Fruit fly (Drosophila melanogaster): ENCODE results near the gene CG13053.

CG13053 gene

dm6 chr3L:16283821-16284220, 24.3 kb upstream of the CG13053 start, which contains the start of gene CG13048:
Gene CG13048 (minus strand): TSS chr3L:16283921.
- TF ChIP-seq Pif1A (GFP tag; optimal IDR thresholded peaks at IDR 0.05) (no peak), CG9948 (tag; optimal IDR thresholded peaks at IDR 0.05) (no peak), CG32121 (GFP tag; IDR thresholded peaks at IDR 0.05) (no peak), CG8159 (tag; optimal IDR thresholded peaks at IDR 0.05) (no peak), Ets98B (GFP tag; IDR thresholded peaks at IDR 0.05) (no peak), CG10348 (GFP tag; IDR thresholded peaks at IDR 0.05) (0 out of 2 replicates have a peak, but pooled peaks have one; percentile 16)

dm6 chr3L:16281880-16282556, 22.5 kb upstream of the CG13053 start, which contains the start of gene CG13049:
Gene CG13049 (minus strand): TSS chr3L:16281930.
- TF ChIP-seq Pif1B (GFP tag; optimal IDR thresholded peaks at IDR 0.05): no peak
- no peak for TF ChIP-seq CG17806 (tag; optimal IDR thresholded peaks at IDR 0.05)
- TF ChIP-seq Pif1A (GFP tag; optimal IDR thresholded peaks at IDR 0.05): no peak
- TF ChIP-seq EcR (GFP tag; optimal IDR thresholded peaks at IDR 0.05): no peak
- no peak for TF ChIP-seq fd96Ca (GFP tag; IDR thresholded peaks at IDR 0.05)
- TF ChIP-seq CG14655 (GFP tag; optimal IDR thresholded peaks at IDR 0.05): no peak
- no peak for TF ChIP-seq CG8301 (tag; optimal IDR thresholded peaks at IDR 0.05)
- no peak for TF ChIP-seq CG15710 (tag; optimal IDR thresholded peaks at IDR 0.05)
- no peak for TF ChIP-seq CG34367 (tag; optimal IDR thresholded peaks at IDR 0.05)
- no peak for TF ChIP-seq CG9948 (tag; optimal IDR thresholded peaks at IDR 0.05)
- no peak for TF ChIP-seq Ets98B (GFP tag; IDR thresholded peaks at IDR 0.05)
- no peak for TF ChIP-seq Snoo (tag; optimal IDR thresholded peaks at IDR 0.05)

- TF ChIP-seq Snoo (tag; optimal IDR thresholded peaks at IDR 0.05) (no peak), EcR (GFP tag; optimal IDR thresholded peaks at IDR 0.05) (peak; percentile 96), CG8159 (tag; optimal IDR thresholded peaks at IDR 0.05) (no peak)
Observed at dm6 chr3L:16279987-16280454, 20.5 kb upstream of the CG13053 start, which contains the start of gene CG13064. Gene CG13064 (plus strand): TSS chr3L:16280404.

dm6 chr3L:16279171-16279570, 19.6 kb upstream of the CG13053 start, which contains the start of gene CG13050:
Gene CG13050 (minus strand): TSS chr3L:16279271.
- no peak for TF ChIP-seq Ets98B (GFP tag; IDR thresholded peaks at IDR 0.05)
- TF ChIP-seq CG15710 (tag; optimal IDR thresholded peaks at IDR 0.05): no peak
- TF ChIP-seq D1 (tag; optimal IDR thresholded peaks at IDR 0.05): no peak
- no peak for TF ChIP-seq CG9948 (tag; optimal IDR thresholded peaks at IDR 0.05)
- TF ChIP-seq rn (GFP tag; IDR thresholded peaks at IDR 0.05): no peak
- TF ChIP-seq Snoo (tag; optimal IDR thresholded peaks at IDR 0.05): no peak
- no peak for TF ChIP-seq CG17806 (tag; optimal IDR thresholded peaks at IDR 0.05)
- TF ChIP-seq fd96Ca (GFP tag; IDR thresholded peaks at IDR 0.05): no peak
- TF ChIP-seq EcR (GFP tag; optimal IDR thresholded peaks at IDR 0.05): no peak

dm6 chr3L:16277135-16277534, 17.6 kb upstream of the CG13053 start, which contains the start of gene CG13065:
Gene CG13065 (plus strand): TSS chr3L:16277435.
- no peak for TF ChIP-seq CG10348 (GFP tag; IDR thresholded peaks at IDR 0.05)
- no peak for TF ChIP-seq CG34367 (tag; optimal IDR thresholded peaks at IDR 0.05)

dm6 chr3L:16275391-16276017, 16.0 kb upstream of the CG13053 start:
- TF ChIP-seq CG17806 (tag; optimal IDR thresholded peaks at IDR 0.05) (peak; percentile 39), Pif1A (GFP tag; optimal IDR thresholded peaks at IDR 0.05) (no peak), Pif1B (GFP tag; optimal IDR thresholded peaks at IDR 0.05) (no peak), rn (GFP tag; IDR thresholded peaks at IDR 0.05) (no peak), EcR (GFP tag; optimal IDR thresholded peaks at IDR 0.05) (peak; percentile 75), Snoo (tag; optimal IDR thresholded peaks at IDR 0.05) (no peak), CG15710 (tag; optimal IDR thresholded peaks at IDR 0.05) (peak; percentile 41), CG8159 (tag; optimal IDR thresholded peaks at IDR 0.05) (peak; percentile 63), fd96Ca (GFP tag; IDR thresholded peaks at IDR 0.05) (no peak), CG14655 (GFP tag; optimal IDR thresholded peaks at IDR 0.05) (peak; percentile 41), gl (tag; optimal IDR thresholded peaks at IDR 0.05) (no peak), CG32121 (GFP tag; IDR thresholded peaks at IDR 0.05) (no peak), CG9948 (tag; optimal IDR thresholded peaks at IDR 0.05) (peak; percentile 49), CG13204 (GFP tag; optimal IDR thresholded peaks at IDR 0.05) (no peak), CG10348 (GFP tag; IDR thresholded peaks at IDR 0.05) (no peak), CG34367 (tag; optimal IDR thresholded peaks at IDR 0.05) (peak; percentile 20), CG12605 (GFP tag; IDR thresholded peaks at IDR 0.05) (no peak), Ets98B (GFP tag; IDR thresholded peaks at IDR 0.05) (no peak), CG4496 (GFP tag; IDR thresholded peaks at IDR 0.05) (no peak), CG8301 (tag; optimal IDR thresholded peaks at IDR 0.05) (no peak), D1 (tag; optimal IDR thresholded peaks at IDR 0.05) (no peak)
